Worm (Caenorhabditis elegans) whole organism, young adult: ENCODE data around the gene R02E4.2.
A peak's percentile ranks its signal among the peaks of the same experiment; 100 is the strongest.

ENCODE experiments used
- B0019.2 ChIP-seq: fragments of 200-800 bp; sonication (Bioruptor generic); conservative IDR thresholded peaks from 2 replicates; pipeline ENCODE4 v1.3.6; 2022; ENCODE audit warnings: missing genetic modification reagents, missing genetic modification characterization, missing compliant biosample characterization
- B0261.1 ChIP-seq: sonication (generic microtip); optimal IDR thresholded peaks from 2 replicates; lab custom pipeline; 2016; ENCODE audit warnings: mild to moderate bottlenecking, missing genetic modification characterization, moderate library complexity, missing compliant biosample characterization
- B0336.3 ChIP-seq: fragments of 200-800 bp; sonication (Bioruptor generic); IDR thresholded peaks from 2 replicates; pipeline ENCODE4 v1.3.6; 2022; ENCODE audit warnings: missing genetic modification characterization, missing compliant biosample characterization
- C06A6.2 ChIP-seq: fragments of 200-800 bp; sonication (Bioruptor generic); conservative IDR thresholded peaks from 2 replicates; pipeline ENCODE4 v1.3.6; 2022; ENCODE audit warnings: missing genetic modification characterization, missing compliant biosample characterization
- C17E4.6 ChIP-seq: fragments of 200-800 bp; sonication (Bioruptor generic); IDR thresholded peaks from 2 replicates; pipeline ENCODE4 v1.3.6; 2022; ENCODE audit warnings: missing genetic modification reagents, missing genetic modification characterization, missing compliant biosample characterization
- F10E7.11 ChIP-seq: sonication (generic microtip); optimal IDR thresholded peaks from 2 replicates; lab custom pipeline; 2017; ENCODE audit warnings: mild to moderate bottlenecking, missing genetic modification characterization, moderate library complexity, missing compliant biosample characterization
- F37B4.10 ChIP-seq: fragments of 200-800 bp; sonication (Bioruptor generic); IDR thresholded peaks from 2 replicates; pipeline ENCODE4 v1.3.6; 2022; ENCODE audit warnings: missing genetic modification characterization, missing compliant biosample characterization
- F39B2.1 ChIP-seq: fragments of 200-800 bp; sonication (Bioruptor generic); IDR thresholded peaks from 2 replicates; pipeline ENCODE4 v1.3.6; 2022; ENCODE audit warnings: missing genetic modification reagents, missing genetic modification characterization, missing compliant biosample characterization
- F52B5.7 ChIP-seq: sonication (generic microtip); optimal IDR thresholded peaks from 2 replicates; lab custom pipeline; 2016; ENCODE audit warnings: mild to moderate bottlenecking, missing genetic modification characterization, missing compliant biosample characterization
- K11D2.4 ChIP-seq: fragments of 200-800 bp; sonication (Bioruptor generic); IDR thresholded peaks from 2 replicates; pipeline ENCODE4 v1.3.6; 2022; ENCODE audit warnings: missing genetic modification reagents, missing genetic modification characterization, missing compliant biosample characterization
- T07F8.4 ChIP-seq: sonication (generic microtip); optimal IDR thresholded peaks from 2 replicates; lab custom pipeline; 2016; ENCODE audit warnings: mild to moderate bottlenecking, missing genetic modification characterization, moderate library complexity, missing compliant biosample characterization
- Y53F4B.3 ChIP-seq: fragments of 200-800 bp; sonication (Bioruptor generic); IDR thresholded peaks from 2 replicates; pipeline ENCODE4 v1.3.6; 2022; ENCODE audit warnings: missing genetic modification reagents, missing genetic modification characterization, missing compliant biosample characterization
- Y56A3A.18 ChIP-seq: fragments of 200-800 bp; sonication (Bioruptor generic); IDR thresholded peaks from 2 replicates; pipeline ENCODE4 v1.3.6; 2022; ENCODE audit warnings: missing genetic modification reagents, missing genetic modification characterization, missing compliant biosample characterization
- Y79H2A.3 ChIP-seq: fragments of 200-800 bp; sonication (Bioruptor generic); conservative IDR thresholded peaks from 2 replicates; pipeline ENCODE4 v1.3.6; 2022; ENCODE audit warnings: missing genetic modification reagents, missing genetic modification characterization, missing compliant biosample characterization
- ZK185.1 ChIP-seq: sonication (generic microtip); optimal IDR thresholded peaks from 2 replicates; lab custom pipeline; 2016; ENCODE audit warnings: mild to moderate bottlenecking, missing genetic modification characterization, missing compliant biosample characterization; ENCODE audit not compliant: poor library complexity, severe bottlenecking
- akir-1 ChIP-seq: fragments of 200-800 bp; sonication (Bioruptor generic); optimal IDR thresholded peaks from 2 replicates; lab custom pipeline; 2018; ENCODE audit warnings: mild to moderate bottlenecking, missing genetic modification characterization, moderate library complexity, missing compliant biosample characterization
- attf-3 ChIP-seq: fragments of 200-800 bp; sonication (Bioruptor generic); conservative IDR thresholded peaks from 2 replicates; pipeline ENCODE4 v1.3.6; 2022; ENCODE audit warnings: missing genetic modification reagents, missing genetic modification characterization, missing compliant biosample characterization
- cebp-1 ChIP-seq, 2 experiments: fragments of 200-800 bp in 1 of 2; sonication (Bioruptor generic) in 1 of 2; sonication (generic microtip) in 1 of 2; IDR thresholded peaks in 1 of 2; optimal IDR thresholded peaks in 1 of 2; 2 replicates each; pipeline versions ENCODE4 v1.3.6 to Lab custom; 2017 to 2022; ENCODE audit warnings: missing compliant biosample characterization in 2 of 2, missing genetic modification characterization in 2 of 2, mild to moderate bottlenecking in 1 of 2, missing genetic modification reagents in 1 of 2, moderate library complexity in 1 of 2
- dox-1 ChIP-seq: fragments of 200-800 bp; sonication (Bioruptor generic); IDR thresholded peaks from 2 replicates; pipeline ENCODE4 v1.3.6; 2022; ENCODE audit warnings: missing genetic modification reagents, missing genetic modification characterization, missing compliant biosample characterization
- dpff-1 ChIP-seq: sonication (generic microtip); optimal IDR thresholded peaks from 2 replicates; lab custom pipeline; 2017; ENCODE audit warnings: mild to moderate bottlenecking, missing genetic modification characterization, missing compliant biosample characterization
- dpl-1 ChIP-seq: fragments of 150-350 bp; optimal IDR thresholded peaks from 2 replicates; lab custom pipeline; 2014; ENCODE audit warnings: missing biosample characterization, missing genetic modification reagents, missing genetic modification characterization
- efl-1 ChIP-seq: fragments of 150-350 bp; optimal IDR thresholded peaks from 2 replicates; lab custom pipeline; 2014; ENCODE audit warnings: missing biosample characterization, missing genetic modification reagents, missing genetic modification characterization
- ets-4 ChIP-seq: fragments of 200-800 bp; sonication (Bioruptor generic); optimal IDR thresholded peaks from 2 replicates; lab custom pipeline; 2018; ENCODE audit warnings: mild to moderate bottlenecking, missing genetic modification characterization, missing compliant biosample characterization
- hlh-12 ChIP-seq: sonication (generic microtip); optimal IDR thresholded peaks from 2 replicates; lab custom pipeline; 2016; ENCODE audit warnings: missing genetic modification characterization, missing compliant biosample characterization
- hmg-1.2 ChIP-seq: fragments of 200-800 bp; sonication (Bioruptor generic); IDR thresholded peaks from 2 replicates; pipeline ENCODE4 v1.3.6; 2022; ENCODE audit warnings: missing genetic modification reagents, missing genetic modification characterization, missing compliant biosample characterization
- hrde-1 ChIP-seq: sonication (generic microtip); optimal IDR thresholded peaks from 2 replicates; lab custom pipeline; 2016; ENCODE audit warnings: missing genetic modification characterization, mild to moderate bottlenecking, missing compliant biosample characterization, moderate library complexity, missing genotype, missing genetic modification reagents, borderline replicate concordance
- lin-54 ChIP-seq: fragments of 200-800 bp; sonication (Bioruptor generic); optimal IDR thresholded peaks from 2 replicates; lab custom pipeline; 2018; ENCODE audit warnings: mild to moderate bottlenecking, missing genetic modification characterization, missing compliant biosample characterization
- lsy-27 ChIP-seq: sonication (generic microtip); optimal IDR thresholded peaks from 2 replicates; lab custom pipeline; 2017; ENCODE audit warnings: missing genetic modification characterization, mild to moderate bottlenecking, missing compliant biosample characterization, antibody characterized with exemption, missing genotype, borderline replicate concordance; ENCODE audit not compliant: insufficient read depth
- madf-3 ChIP-seq: fragments of 200-800 bp; sonication (Bioruptor generic); IDR thresholded peaks from 2 replicates; pipeline ENCODE4 v1.3.6; 2022; ENCODE audit warnings: missing genetic modification reagents, missing genetic modification characterization, missing compliant biosample characterization
- madf-8 ChIP-seq: fragments of 200-800 bp; sonication (Bioruptor generic); conservative IDR thresholded peaks from 2 replicates; pipeline ENCODE4 v1.3.6; 2022; ENCODE audit warnings: missing genetic modification reagents, missing genetic modification characterization, missing compliant biosample characterization
- mel-28 ChIP-seq: sonication (generic microtip); optimal IDR thresholded peaks from 2 replicates; lab custom pipeline; 2016; ENCODE audit warnings: borderline replicate concordance, mild to moderate bottlenecking, missing genetic modification characterization, missing compliant biosample characterization
- mes-4 ChIP-seq: sonication (generic microtip); optimal IDR thresholded peaks from 2 replicates; lab custom pipeline; 2016; ENCODE audit warnings: missing genotype, missing genetic modification characterization, missing compliant biosample characterization
- nhr-27 ChIP-seq: fragments of 200-800 bp; sonication (Bioruptor generic); optimal IDR thresholded peaks from 2 replicates; lab custom pipeline; 2018; ENCODE audit warnings: mild to moderate bottlenecking, missing genetic modification characterization, moderate library complexity, missing compliant biosample characterization
- pha-4 ChIP-seq: fragments of 150-350 bp; sonication (generic microtip); optimal IDR thresholded peaks from 2 replicates; lab custom pipeline; 2014; ENCODE audit warnings: missing biosample characterization, missing genetic modification reagents, missing genetic modification characterization
- sdz-38 ChIP-seq: sonication (generic microtip); optimal IDR thresholded peaks from 2 replicates; lab custom pipeline; 2016; ENCODE audit warnings: missing genotype, missing genetic modification characterization, missing compliant biosample characterization
- snpc-1.1 ChIP-seq: sonication (generic microtip); optimal IDR thresholded peaks from 2 replicates; lab custom pipeline; 2017; ENCODE audit warnings: missing genetic modification characterization, mild to moderate bottlenecking, missing compliant biosample characterization, antibody characterized with exemption, moderate library complexity, missing genotype, missing genetic modification reagents; ENCODE audit not compliant: insufficient read depth
- snpc-4 ChIP-seq, 5 experiments: fragments of 150-350 bp in 1 of 5; sonication (generic microtip) in 4 of 5; optimal IDR thresholded peaks; 2 replicates each; lab custom pipeline; 2014 to 2018; ENCODE audit warnings: missing genetic modification characterization in 5 of 5, missing biosample characterization in 3 of 5, antibody characterized with exemption in 2 of 5, mild to moderate bottlenecking in 2 of 5, missing compliant biosample characterization in 2 of 5, missing genotype in 2 of 5, moderate library complexity in 2 of 5, missing genetic modification reagents in 1 of 5
- somi-1 ChIP-seq: fragments of 200-800 bp; sonication (Bioruptor generic); optimal IDR thresholded peaks from 2 replicates; lab custom pipeline; 2018; ENCODE audit warnings: mild to moderate bottlenecking, missing genetic modification characterization, missing compliant biosample characterization
- tbx-9 ChIP-seq: sonication (generic microtip); optimal IDR thresholded peaks from 2 replicates; lab custom pipeline; 2016; ENCODE audit warnings: borderline replicate concordance, missing genetic modification characterization, inconsistent platforms, missing compliant biosample characterization
- zfh-2 ChIP-seq: fragments of 200-800 bp; sonication (Bioruptor generic); conservative IDR thresholded peaks from 2 replicates; pipeline ENCODE4 v1.3.6; 2022; ENCODE audit warnings: missing genetic modification reagents, missing genetic modification characterization, missing compliant biosample characterization
- zim-3 ChIP-seq: sonication (generic microtip); optimal IDR thresholded peaks from 2 replicates; lab custom pipeline; 2017; ENCODE audit warnings: mild to moderate bottlenecking, missing genetic modification characterization, moderate library complexity, missing compliant biosample characterization
- ztf-25 ChIP-seq: fragments of 200-800 bp; sonication (Bioruptor generic); IDR thresholded peaks from 2 replicates; pipeline ENCODE4 v1.3.6; 2022; ENCODE audit warnings: missing genetic modification reagents, missing genetic modification characterization, missing compliant biosample characterization
- ztf-26 ChIP-seq: sonication (generic microtip); optimal IDR thresholded peaks from 2 replicates; lab custom pipeline; 2017; ENCODE audit warnings: missing genetic modification characterization, missing compliant biosample characterization

Gene R02E4.2

ce11 chrX:4100473-4100872 lies 6.8 kb upstream of the R02E4.2 start, which contains the start of gene clh-4:
Gene clh-4 (minus strand): TSS chrX:4100573.
- no peak for TF ChIP-seq F52B5.7
- no peak for TF ChIP-seq B0336.3 (GFP tag; lab: Robert Waterston, UW)
- no peak for TF ChIP-seq dox-1
- TF ChIP-seq, all 124 proteins: peak for 0

- TF ChIP-seq madf-8 = no peak
- TF ChIP-seq lin-54 (GFP tag; lab: Kevin White, UChicago) = no peak
- TF ChIP-seq efl-1 = no peak
- TF ChIP-seq Y79H2A.3 = no peak
- no peak for TF ChIP-seq tbx-9
- no peak for TF ChIP-seq somi-1 (GFP tag; lab: Kevin White, UChicago)
- no peak for TF ChIP-seq zim-3 (tag; lab: Kevin White, UChicago)
- TF ChIP-seq ztf-25 = no peak
- no peak for TF ChIP-seq ztf-26
- no peak for TF ChIP-seq mes-4
- no peak for TF ChIP-seq C06A6.2 (GFP tag; lab: Robert Waterston, UW)
- TF ChIP-seq, all 124 proteins: peak for 0
These were observed 6.0 kb upstream of the R02E4.2 start for ce11 chrX:4101213-4101612.

ce11 chrX:4102075-4102598 lies 5.1 kb upstream of the R02E4.2 start, which contains the start of gene R02E4.3:
Gene R02E4.3 (minus strand): TSS chrX:4102125.
- TF ChIP-seq B0261.1 (tag; lab: Kevin White, UChicago) (no peak), ZK185.1 (tag; lab: Kevin White, UChicago) (no peak), Y56A3A.18 (no peak), pha-4 (no peak), hrde-1 (no peak), F39B2.1 (GFP tag; lab: Robert Waterston, UW) (no peak), F10E7.11 (tag; lab: Kevin White, UChicago) (no peak)

- TF ChIP-seq ets-4 (GFP tag; lab: Kevin White, UChicago) (no peak), snpc-1.1 (tag; lab: Kevin White, UChicago) (peak; percentile 70), F37B4.10 (no peak), madf-3 (GFP tag; lab: Robert Waterston, UW) (no peak), lsy-27 (no peak), snpc-4 (GFP tag; optimal IDR thresholded peaks at IDR 0.05; lab: Kevin White, UChicago) (no peak), snpc-4 (tag; optimal IDR thresholded peaks at IDR 0.05; lab: Kevin White, UChicago) (peak; percentile 36 to 92 (median 76)), nhr-27 (tag; lab: Kevin White, UChicago) (no peak), zfh-2 (GFP tag; lab: Robert Waterston, UW) (0 out of 2 replicates have a peak, but pooled peaks have one; percentile 10), dpl-1 (GFP tag; lab: Kevin White, UChicago) (no peak)
These were observed 4.2 kb upstream of the R02E4.2 start for ce11 chrX:4103071-4103470.

ce11 chrX:4104435-4104834 lies 2.8 kb upstream of the R02E4.2 start, which contains the start of gene R02E4.1:
Gene R02E4.1 (minus strand): TSS chrX:4104535.
- TF ChIP-seq B0019.2 (GFP tag; lab: Robert Waterston, UW) (no peak), hlh-12 (tag; lab: Kevin White, UChicago) (no peak), akir-1 (GFP tag; lab: Kevin White, UChicago) (no peak), Y53F4B.3 (GFP tag; lab: Robert Waterston, UW) (no peak), hmg-1.2 (GFP tag; lab: Robert Waterston, UW) (no peak), dpff-1 (tag; lab: Kevin White, UChicago) (no peak), cebp-1 (GFP tag; IDR thresholded peaks at IDR 0.05; lab: Robert Waterston, UW) (no peak), cebp-1 (tag; optimal IDR thresholded peaks at IDR 0.05; lab: Kevin White, UChicago) (no peak), T07F8.4 (no peak), K11D2.4 (GFP tag; lab: Robert Waterston, UW) (no peak), mel-28 (tag; lab: Kevin White, UChicago) (no peak), attf-3 (GFP tag; lab: Robert Waterston, UW) (no peak), sdz-38 (tag; lab: Kevin White, UChicago) (no peak), madf-8 (no peak), C17E4.6 (GFP tag; lab: Robert Waterston, UW) (no peak)
